Worm (Caenorhabditis elegans): ENCODE results near the gene T06C12.9.
"Not testable (repeated sequence)": the region's sequence is repeated elsewhere in the genome, so short reads cannot be mapped to it uniquely, and the experiment has no call there.

T06C12.9 gene

DNA sequence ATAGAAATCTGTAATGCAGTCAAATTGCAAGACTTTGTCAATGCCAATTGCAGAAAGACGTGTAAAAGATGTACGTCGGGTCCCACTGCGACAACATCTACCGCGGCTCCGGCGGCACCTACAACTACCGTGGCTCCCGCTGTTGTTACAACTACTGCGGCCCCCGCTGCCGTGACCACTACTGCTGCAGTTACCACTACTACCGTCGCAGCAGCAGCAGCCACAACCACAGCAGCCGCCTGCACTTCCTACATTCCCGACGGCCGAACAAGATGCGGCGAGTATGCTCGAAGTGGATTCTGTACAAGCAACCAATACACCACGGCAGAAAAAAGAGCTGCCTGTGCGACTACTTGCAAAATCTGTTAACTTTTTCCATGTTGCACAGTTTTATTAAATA is 28.9 kb upstream of the T06C12.9 start:
- TF ChIP-seq unc-62 (GFP tag; optimal IDR thresholded peaks at IDR 0.05), result no peak
- peak; percentile 32 for TF ChIP-seq drap-1 (GFP tag; optimal IDR thresholded peaks at IDR 0.05)

DNA sequence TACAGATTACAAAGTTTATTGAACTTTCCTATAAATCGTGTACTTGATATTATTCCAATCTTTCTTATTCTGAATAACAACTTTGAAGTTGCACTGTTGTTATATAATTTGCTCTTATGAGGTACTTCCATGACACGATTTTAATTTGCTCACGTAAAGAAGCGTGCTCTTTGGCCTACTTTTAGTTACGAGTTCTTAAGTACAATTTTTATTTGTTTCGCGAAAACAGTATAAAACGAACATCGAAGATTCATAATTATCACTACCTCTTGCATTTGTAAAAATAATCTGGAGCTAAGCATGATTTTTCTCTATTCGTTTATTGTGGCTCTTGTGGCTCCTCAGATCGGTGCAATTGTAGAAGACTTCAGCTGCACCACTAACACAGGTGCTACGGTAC is 27.8 kb upstream of the T06C12.9 start, which contains the start of gene F35E8.7:
Gene F35E8.7 (plus strand): TSS at position 301 of the 400 bp plus-strand sequence.
- no peak for TF ChIP-seq sptf-1 (tag; optimal IDR thresholded peaks at IDR 0.05)
- no peak for TF ChIP-seq ceh-43 (GFP tag; optimal IDR thresholded peaks at IDR 0.05)
- TF ChIP-seq ceh-39 (tag; optimal IDR thresholded peaks at IDR 0.05), result no peak
- TF ChIP-seq ces-1 (GFP tag; optimal IDR thresholded peaks at IDR 0.05), result no peak
- no peak for TF ChIP-seq sem-2 (GFP tag; optimal IDR thresholded peaks at IDR 0.05)
- TF ChIP-seq bed-3 (GFP tag; optimal IDR thresholded peaks at IDR 0.05), result no peak
- TF ChIP-seq ham-2 (GFP tag; optimal IDR thresholded peaks at IDR 0.05), result no peak
- TF ChIP-seq elt-1 (tag; optimal IDR thresholded peaks at IDR 0.05; ENCODE audit: borderline replicate concordance, insufficient read depth), result no peak
- TF ChIP-seq drap-1 (GFP tag; optimal IDR thresholded peaks at IDR 0.05), result no peak
- TF ChIP-seq mep-1 (tag; optimal IDR thresholded peaks at IDR 0.05), result no peak
- TF ChIP-seq mls-2 (tag; optimal IDR thresholded peaks at IDR 0.05), result no peak
- no peak for TF ChIP-seq ceh-83 (GFP tag; optimal IDR thresholded peaks at IDR 0.05)
- TF ChIP-seq nhr-2 (tag; optimal IDR thresholded peaks at IDR 0.05), result no peak
- TF ChIP-seq nhr-237 (tag; optimal IDR thresholded peaks at IDR 0.05), result no peak

DNA sequence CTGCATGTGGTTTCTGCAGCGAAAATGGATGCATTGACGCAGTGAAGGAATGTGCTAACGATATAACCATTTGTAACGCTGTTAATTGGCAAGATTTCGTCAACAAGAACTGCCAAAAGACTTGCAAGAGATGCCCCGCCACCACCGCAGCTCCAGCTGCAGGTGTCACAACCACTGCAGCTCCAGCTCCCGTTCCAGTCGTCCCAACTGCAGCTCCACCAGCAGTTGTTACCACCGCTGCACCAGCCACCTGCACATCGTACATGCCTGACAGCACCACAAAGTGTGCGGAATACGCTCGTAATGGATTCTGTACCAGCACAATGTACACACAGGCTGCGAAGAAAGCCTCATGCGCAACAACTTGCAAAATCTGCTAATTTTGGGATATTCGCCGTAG is 26.8 kb upstream of the T06C12.9 start:
- TF ChIP-seq ham-2 (GFP tag; optimal IDR thresholded peaks at IDR 0.05), result no peak
- TF ChIP-seq mab-5 (tag; optimal IDR thresholded peaks at IDR 0.05), result no peak
- TF ChIP-seq cnd-1 (tag; optimal IDR thresholded peaks at IDR 0.05), result no peak

DNA sequence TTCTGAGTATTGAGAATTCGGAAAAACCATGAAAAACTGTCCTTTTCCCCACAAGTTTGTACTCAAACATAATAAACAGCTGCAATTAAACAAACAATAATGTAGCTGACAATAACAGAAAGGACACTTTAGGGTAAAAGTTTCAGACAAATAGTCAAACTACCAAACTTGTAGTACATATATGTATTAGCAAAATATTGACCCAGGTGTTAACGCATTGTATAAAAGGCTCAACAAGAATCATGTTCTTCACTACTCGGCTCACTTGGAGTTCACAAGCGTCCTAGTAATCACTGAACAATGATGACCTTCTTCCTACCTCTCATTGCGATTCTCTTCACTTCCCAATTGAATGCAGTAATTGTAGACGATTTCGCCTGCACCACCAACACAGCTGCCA is 26.0 kb upstream of the T06C12.9 start, which contains the start of gene F35E8.6:
Gene F35E8.6 (plus strand): TSS at position 301 of the 400 bp plus-strand sequence.
- TF ChIP-seq sptf-1 (tag; optimal IDR thresholded peaks at IDR 0.05), result no peak
- no peak for TF ChIP-seq mep-1 (tag; optimal IDR thresholded peaks at IDR 0.05)
- TF ChIP-seq elt-1 (tag; optimal IDR thresholded peaks at IDR 0.05; ENCODE audit: borderline replicate concordance, insufficient read depth), result no peak
- no peak for TF ChIP-seq ces-1 (GFP tag; optimal IDR thresholded peaks at IDR 0.05)
- TF ChIP-seq bed-3 (GFP tag; optimal IDR thresholded peaks at IDR 0.05), result no peak
- TF ChIP-seq ztf-11 (tag; optimal IDR thresholded peaks at IDR 0.05), result no peak
- TF ChIP-seq drap-1 (GFP tag; optimal IDR thresholded peaks at IDR 0.05), result no peak
- TF ChIP-seq tbx-8 (GFP tag; optimal IDR thresholded peaks at IDR 0.05), result no peak
- no peak for TF ChIP-seq unc-62 (GFP tag; optimal IDR thresholded peaks at IDR 0.05)
- no peak for TF ChIP-seq snpc-4 (tag; optimal IDR thresholded peaks at IDR 0.05)
- no peak for TF ChIP-seq elt-3 (tag; optimal IDR thresholded peaks at IDR 0.05)
- TF ChIP-seq nhr-28 (tag; optimal IDR thresholded peaks at IDR 0.05), result no peak
- no peak for TF ChIP-seq lin-32 (GFP tag; optimal IDR thresholded peaks at IDR 0.05)
- no peak for TF ChIP-seq flh-1 (GFP tag; optimal IDR thresholded peaks at IDR 0.05)

DNA sequence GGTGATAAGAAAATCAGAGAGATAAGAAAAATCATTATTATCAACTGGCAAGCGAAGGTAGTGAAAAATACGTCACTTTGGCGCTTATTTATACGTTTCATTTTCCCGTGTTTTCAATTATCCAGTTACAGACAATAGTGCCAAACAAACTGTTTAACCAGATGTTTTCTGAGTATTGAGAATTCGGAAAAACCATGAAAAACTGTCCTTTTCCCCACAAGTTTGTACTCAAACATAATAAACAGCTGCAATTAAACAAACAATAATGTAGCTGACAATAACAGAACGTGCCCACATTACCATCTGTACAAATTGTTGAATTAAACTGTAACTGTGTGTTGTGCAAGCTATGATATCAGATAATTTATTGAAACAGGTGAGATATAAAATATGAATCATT is 19.7 kb upstream of the T06C12.9 start, which contains the start of the genes F35E8.1 and F35E8.2:
Gene F35E8.1 (minus strand): TSS at position 101 of the 400 bp plus-strand sequence.
Gene F35E8.2 (plus strand): TSS at position 132 of the 400 bp plus-strand sequence.
- TF ChIP-seq cnd-1, mab-5, elt-3 (tag; optimal IDR thresholded peaks at IDR 0.05): not testable (repeated sequence)

DNA sequence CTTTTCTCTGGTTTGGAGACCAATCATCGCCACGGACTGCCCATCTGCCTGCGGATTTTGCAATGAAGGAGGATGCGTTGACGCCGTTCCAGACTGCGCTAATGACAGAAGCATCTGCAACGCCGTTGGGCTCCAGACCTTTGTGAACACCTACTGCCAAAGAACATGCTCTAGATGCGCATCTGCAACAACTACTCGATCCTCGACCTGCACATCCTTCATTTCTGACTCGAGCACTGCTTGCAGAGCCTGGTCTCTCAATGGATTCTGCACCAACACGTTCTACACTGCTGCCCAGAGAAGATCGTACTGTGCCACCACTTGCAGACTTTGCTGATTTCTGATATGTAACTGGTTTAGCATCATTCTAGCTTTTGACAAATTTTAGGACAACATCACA is 14.7 kb upstream of the T06C12.9 start:
- TF ChIP-seq blmp-1 (tag; optimal IDR thresholded peaks at IDR 0.05) (no peak), M03D4.4 (tag; optimal IDR thresholded peaks at IDR 0.05) (no peak), ceh-43 (GFP tag; optimal IDR thresholded peaks at IDR 0.05) (no peak), pha-4 (tag; optimal IDR thresholded peaks at IDR 0.05) (no peak), nhr-76 (tag; optimal IDR thresholded peaks at IDR 0.05) (no peak), ceh-83 (GFP tag; optimal IDR thresholded peaks at IDR 0.05) (no peak)

DNA sequence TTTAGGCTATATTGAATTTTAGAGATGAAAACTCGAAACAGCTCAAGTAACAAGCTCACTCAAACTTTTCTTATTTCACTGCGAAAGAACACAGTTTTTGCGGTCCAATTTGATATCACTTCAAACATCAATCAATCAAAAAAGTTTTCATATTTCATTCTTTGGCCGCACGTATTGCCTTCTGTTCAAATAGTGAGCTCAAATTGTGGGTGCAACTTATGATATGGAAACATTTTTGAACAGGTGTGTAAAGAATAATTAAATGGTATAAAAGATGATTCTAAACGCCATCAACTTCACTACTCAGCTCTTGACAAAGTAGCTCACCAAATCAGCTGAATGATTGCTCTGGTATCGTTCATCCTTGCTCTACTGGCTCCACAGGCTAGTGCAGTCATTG is 13.8 kb upstream of the T06C12.9 start, which contains the start of gene T06C12.14:
Gene T06C12.14 (plus strand): TSS at position 301 of the 400 bp plus-strand sequence.
- TF ChIP-seq cnd-1 (tag; optimal IDR thresholded peaks at IDR 0.05) (no peak), snpc-4 (tag; optimal IDR thresholded peaks at IDR 0.05) (no peak), blmp-1 (tag; optimal IDR thresholded peaks at IDR 0.05) (no peak), ztf-11 (tag; optimal IDR thresholded peaks at IDR 0.05) (no peak)

All from whole organism, mixed stage, embryonic.